Worm (Caenorhabditis elegans): ENCODE data around the gene C07A4.3.

C07A4.3 gene

ce11 chrX:10146592-10146991 lies 28.2 kb upstream of the C07A4.3 start, which contains the start of gene unc-115 (continued):
- TF ChIP-seq unc-3 (GFP tag; conservative IDR thresholded peaks at IDR 0.05) (no peak), unc-3 (tag; optimal IDR thresholded peaks at IDR 0.05) (peak; percentile 39), ceh-9 (tag; optimal IDR thresholded peaks at IDR 0.05) (no peak), ceh-22 (tag; optimal IDR thresholded peaks at IDR 0.05) (no peak), Y22D7AL.16 (tag; optimal IDR thresholded peaks at IDR 0.05) (no peak), pax-1 (tag; optimal IDR thresholded peaks at IDR 0.05) (no peak), syd-9 (tag; optimal IDR thresholded peaks at IDR 0.05) (peak; percentile 61)

- peak; percentile 26 for TF ChIP-seq unc-55 (GFP tag; optimal IDR thresholded peaks at IDR 0.05)
- TF ChIP-seq K09A11.1 (tag; optimal IDR thresholded peaks at IDR 0.05; ENCODE audit: insufficient read depth), result no peak
These were observed 27.5 kb upstream of the C07A4.3 start for ce11 chrX:10147236-10147635.

- TF ChIP-seq ref-2 (tag; optimal IDR thresholded peaks at IDR 0.05) (peak; percentile 11), tbx-2 (tag; optimal IDR thresholded peaks at IDR 0.05) (no peak), pat-9 (tag; optimal IDR thresholded peaks at IDR 0.05) (no peak)
These were observed 26.4 kb upstream of the C07A4.3 start for ce11 chrX:10148235-10148872.

ce11 chrX:10150918-10151317 lies 23.9 kb upstream of the C07A4.3 start:
- peak; percentile 85 for TF ChIP-seq unc-42 (tag; optimal IDR thresholded peaks at IDR 0.05)
- no peak for TF ChIP-seq hlh-6 (tag; optimal IDR thresholded peaks at IDR 0.05)

ce11 chrX:10154317-10154942 lies 20.4 kb upstream of the C07A4.3 start, which contains the start of gene F09B9.5:
TSS of gene F09B9.5 (plus strand) at chrX:10154817.
- TF ChIP-seq pat-9 (tag; optimal IDR thresholded peaks at IDR 0.05) (no peak), ceh-31 (tag; optimal IDR thresholded peaks at IDR 0.05) (no peak), unc-42 (tag; optimal IDR thresholded peaks at IDR 0.05) (peak; percentile 27), nfya-1 (tag; optimal IDR thresholded peaks at IDR 0.05) (peak; percentile 27)

- TF ChIP-seq che-1 (tag; optimal IDR thresholded peaks at IDR 0.05) (no peak), unc-42 (tag; optimal IDR thresholded peaks at IDR 0.05) (peak; percentile 73)
These were observed 19.7 kb upstream of the C07A4.3 start for ce11 chrX:10155127-10155526.

ce11 chrX:10158716-10159115 lies 16.1 kb upstream of the C07A4.3 start, which contains the start of gene erd-2.1:
TSS of gene erd-2.1 (minus strand) at chrX:10158829.
- no peak for TF ChIP-seq fkh-10 (GFP tag; optimal IDR thresholded peaks at IDR 0.05)
- no peak for TF ChIP-seq pax-1 (tag; optimal IDR thresholded peaks at IDR 0.05)
- TF ChIP-seq hlh-13 (GFP tag; optimal IDR thresholded peaks at IDR 0.05), result no peak
- no peak for TF ChIP-seq nhr-11 (tag; optimal IDR thresholded peaks at IDR 0.05)
- peak; percentile 50 for TF ChIP-seq nfya-1 (tag; optimal IDR thresholded peaks at IDR 0.05)
- no peak for TF ChIP-seq lim-6 (tag; optimal IDR thresholded peaks at IDR 0.05)
- TF ChIP-seq tbx-7 (tag; optimal IDR thresholded peaks at IDR 0.05), result no peak
- no peak for TF ChIP-seq ceh-19 (GFP tag; optimal IDR thresholded peaks at IDR 0.05)
- TF ChIP-seq ahr-1 (tag; optimal IDR thresholded peaks at IDR 0.05), result no peak
- TF ChIP-seq hlh-6 (tag; optimal IDR thresholded peaks at IDR 0.05), result no peak
- TF ChIP-seq hlh-8 (tag; optimal IDR thresholded peaks at IDR 0.05), result no peak
- peak; percentile 35 for TF ChIP-seq sdc-2 (tag; optimal IDR thresholded peaks at IDR 0.05)
- TF ChIP-seq ztf-16 (tag; optimal IDR thresholded peaks at IDR 0.05), result no peak
- TF ChIP-seq ets-4 (tag; optimal IDR thresholded peaks at IDR 0.05), result no peak
- no peak for TF ChIP-seq ceh-24 (tag; optimal IDR thresholded peaks at IDR 0.05)
- TF ChIP-seq ceh-45 (GFP tag; IDR thresholded peaks at IDR 0.05), result no peak
- no peak for TF ChIP-seq dve-1 (tag; optimal IDR thresholded peaks at IDR 0.05)
- TF ChIP-seq ceh-9 (tag; optimal IDR thresholded peaks at IDR 0.05), result no peak
- TF ChIP-seq hlh-15 (tag; optimal IDR thresholded peaks at IDR 0.05), result no peak
- no peak for TF ChIP-seq ceh-6 (GFP tag; optimal IDR thresholded peaks at IDR 0.05)
- no peak for TF ChIP-seq elt-4 (tag; optimal IDR thresholded peaks at IDR 0.05)
- TF ChIP-seq mec-3 (tag; optimal IDR thresholded peaks at IDR 0.05; ENCODE audit: borderline replicate concordance), result no peak
- no peak for TF ChIP-seq ceh-22 (tag; optimal IDR thresholded peaks at IDR 0.05)
- no peak for TF ChIP-seq pha-4 (tag; optimal IDR thresholded peaks at IDR 0.05)
- TF ChIP-seq F13H6.1 (tag; optimal IDR thresholded peaks at IDR 0.05), result no peak
- no peak for TF ChIP-seq C08G9.2 (tag; optimal IDR thresholded peaks at IDR 0.05)
- TF ChIP-seq tbx-2 (tag; optimal IDR thresholded peaks at IDR 0.05), result peak; percentile 8
- TF ChIP-seq ceh-31 (tag; optimal IDR thresholded peaks at IDR 0.05), result peak; percentile 28
- TF ChIP-seq ceh-2 (tag; optimal IDR thresholded peaks at IDR 0.05), result no peak

All from whole organism, late embryonic.